Fruit fly (Drosophila melanogaster) Kc167 (cell line): ENCODE results near the gene wapl.

Experiments
- Myc ChIP-seq: fragments of >200 bp; optimal IDR thresholded peaks from 2 replicates; lab custom pipeline; 2017; ENCODE audit warnings: missing external identifiers
- Sin3A ChIP-seq: fragments of >200 bp; optimal IDR thresholded peaks from 2 replicates; lab custom pipeline; 2018; ENCODE audit warnings: missing external identifiers
- h ChIP-seq: fragments of >200 bp; optimal IDR thresholded peaks from 3 replicates; lab custom pipeline; 2018; ENCODE audit warnings: missing external identifiers
- insv ChIP-seq: fragments of >200 bp; optimal IDR thresholded peaks from 3 replicates; lab custom pipeline; 2018; ENCODE audit warnings: missing external identifiers
- psq ChIP-seq: fragments of >200 bp; optimal IDR thresholded peaks from 2 replicates; lab custom pipeline; 2017; ENCODE audit warnings: missing external identifiers
- ttk ChIP-seq: sonication (Bioruptor generic); optimal IDR thresholded peaks from 2 replicates; lab custom pipeline; 2017; ENCODE audit warnings: missing external identifiers

- TF ChIP-seq insv (lab: Kevin White, UChicago) (no peak), h (no peak), psq (lab: Kevin White, UChicago) (no peak), Sin3A (lab: Kevin White, UChicago) (no peak), ttk (no peak), Myc (lab: Kevin White, UChicago) (no peak)
These were observed 15.9 kb downstream of the wapl start for dm6 chrX:2142935-2143312.
